Fruit fly (Drosophila melanogaster): ENCODE measurements around the gene CG31407.

Gene CG31407

DNA sequence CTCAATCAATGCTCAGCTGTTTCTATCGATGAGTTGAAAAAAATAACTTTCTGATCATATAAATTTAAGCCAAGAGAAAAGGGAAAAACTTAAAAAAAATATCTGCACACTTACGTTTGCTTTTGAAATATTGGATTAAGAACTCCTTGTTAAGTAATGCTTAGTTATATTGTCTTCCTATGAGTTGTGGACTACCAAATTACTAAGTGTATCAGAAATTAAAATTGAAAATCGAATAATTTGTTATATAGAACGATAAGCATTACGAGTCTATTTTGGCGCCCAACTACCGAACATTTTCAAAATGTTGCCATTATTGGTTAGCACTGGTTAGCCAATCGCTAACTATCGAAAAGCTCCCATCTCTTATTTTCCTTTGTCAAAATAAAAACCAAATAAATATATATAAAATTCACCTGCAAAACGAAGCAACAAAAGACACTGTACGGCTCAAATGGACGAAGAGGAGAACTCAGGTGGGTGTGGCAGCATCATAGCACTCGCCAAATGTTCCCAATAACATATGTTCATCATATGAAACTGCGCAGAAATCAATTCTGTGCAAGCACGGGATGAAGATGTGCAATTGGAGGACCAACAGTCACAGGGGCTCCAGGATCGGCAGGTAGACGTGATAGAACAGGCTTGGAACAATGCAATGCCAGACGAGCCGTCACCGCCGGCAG, 24.0 kb upstream of the CG31407 start, which contains the start of gene ohgt (continued):
- no peak for TF ChIP-seq CG3726 (GFP tag; IDR thresholded peaks at IDR 0.05)
- no peak for TF ChIP-seq gro (GFP tag; optimal IDR thresholded peaks at IDR 0.05)
- no peak for TF ChIP-seq CkIIα-i1 (GFP tag; IDR thresholded peaks at IDR 0.05)
- TF ChIP-seq CG6272 (GFP tag; IDR thresholded peaks at IDR 0.05) = no peak
- TF ChIP-seq CG4820 (GFP tag; optimal IDR thresholded peaks at IDR 0.05) = no peak
- TF ChIP-seq eyg (GFP tag; optimal IDR thresholded peaks at IDR 0.05) = no peak
- no peak for TF ChIP-seq CG9437 (GFP tag; optimal IDR thresholded peaks at IDR 0.05)
- no peak for TF ChIP-seq CG10462 (GFP tag; optimal IDR thresholded peaks at IDR 0.05)
- TF ChIP-seq Stat92E (GFP tag; optimal IDR thresholded peaks at IDR 0.05) = no peak
- peak; percentile 81 for TF ChIP-seq MESR4 (GFP tag; optimal IDR thresholded peaks at IDR 0.05)
- TF ChIP-seq CG1024 (GFP tag; IDR thresholded peaks at IDR 0.05) = no peak
- no peak for TF ChIP-seq Atf-2 (GFP tag; optimal IDR thresholded peaks at IDR 0.05)
- no peak for TF ChIP-seq CG11695 (GFP tag; IDR thresholded peaks at IDR 0.05)
- no peak for TF ChIP-seq CG31441 (GFP tag; IDR thresholded peaks at IDR 0.05)
- TF ChIP-seq Drgx (GFP tag; IDR thresholded peaks at IDR 0.05) = 0 out of 2 replicates have a peak, but pooled peaks have one; percentile 29
- no peak for TF ChIP-seq croc (GFP tag; conservative IDR thresholded peaks at IDR 0.05)
- no peak for TF ChIP-seq gcm (GFP tag; optimal IDR thresholded peaks at IDR 0.05)
- no peak for TF ChIP-seq maf-S (GFP tag; optimal IDR thresholded peaks at IDR 0.05)
- TF ChIP-seq crol (GFP tag; IDR thresholded peaks at IDR 0.05) = peak; percentile 37; the same call in 1 of the 2 replicates
- no peak for TF ChIP-seq gsb-n (tag; optimal IDR thresholded peaks at IDR 0.05)
- peak; percentile 32 for TF ChIP-seq Mad (GFP tag; optimal IDR thresholded peaks at IDR 0.05)
- no peak for TF ChIP-seq bowl (GFP tag; IDR thresholded peaks at IDR 0.05)
- no peak for TF ChIP-seq CG3995 (GFP tag; optimal IDR thresholded peaks at IDR 0.05)
- TF ChIP-seq TFAM (GFP tag; optimal IDR thresholded peaks at IDR 0.05) = no peak
- no peak for TF ChIP-seq trh (GFP tag; optimal IDR thresholded peaks at IDR 0.05)
- TF ChIP-seq Hand (GFP tag; optimal IDR thresholded peaks at IDR 0.05) = no peak
- TF ChIP-seq zfh1 (GFP tag; IDR thresholded peaks at IDR 0.05) = no peak
- peak; percentile 35 for TF ChIP-seq CG4328 (GFP tag; optimal IDR thresholded peaks at IDR 0.05)
- no peak for TF ChIP-seq vfl (GFP tag; optimal IDR thresholded peaks at IDR 0.05)
- no peak for TF ChIP-seq fu2 (GFP tag; optimal IDR thresholded peaks at IDR 0.05)
- peak; percentile 86 for TF ChIP-seq Dp (GFP tag; optimal IDR thresholded peaks at IDR 0.05)
- TF ChIP-seq CG8478 (optimal IDR thresholded peaks at IDR 0.05) = no peak
- TF ChIP-seq CG3847 (GFP tag; IDR thresholded peaks at IDR 0.05) = no peak
- no peak for TF ChIP-seq Gug (GFP tag; IDR thresholded peaks at IDR 0.05)
- TF ChIP-seq pum (GFP tag; optimal IDR thresholded peaks at IDR 0.05) = peak; percentile 13
- no peak for TF ChIP-seq Dip3 (GFP tag; optimal IDR thresholded peaks at IDR 0.05)
- no peak for TF ChIP-seq CG6689 (GFP tag; IDR thresholded peaks at IDR 0.05)
- peak; percentile 7 for TF ChIP-seq sug (tag; optimal IDR thresholded peaks at IDR 0.05)
- TF ChIP-seq lbe (GFP tag; optimal IDR thresholded peaks at IDR 0.05) = no peak
- no peak for TF ChIP-seq danr (GFP tag; IDR thresholded peaks at IDR 0.05)
- TF ChIP-seq HmgZ (tag; optimal IDR thresholded peaks at IDR 0.05) = no peak
- TF ChIP-seq CG2120 (GFP tag; optimal IDR thresholded peaks at IDR 0.05) = peak; percentile 37
- peak; percentile 4 for TF ChIP-seq Xbp1 (GFP tag; optimal IDR thresholded peaks at IDR 0.05)
- no peak for TF ChIP-seq CG2889 (GFP tag; IDR thresholded peaks at IDR 0.05)
- TF ChIP-seq Lhr (GFP tag; optimal IDR thresholded peaks at IDR 0.05) = peak; percentile 22
- no peak for TF ChIP-seq pnt (GFP tag; optimal IDR thresholded peaks at IDR 0.05)
- no peak for TF ChIP-seq CG1603 (tag; optimal IDR thresholded peaks at IDR 0.05)
- TF ChIP-seq Usf (GFP tag; optimal IDR thresholded peaks at IDR 0.05) = no peak
- TF ChIP-seq exex (tag; optimal IDR thresholded peaks at IDR 0.05) = no peak
- no peak for TF ChIP-seq disco-r (GFP tag; optimal IDR thresholded peaks at IDR 0.05)
- no peak for TF ChIP-seq Lpt (GFP tag; optimal IDR thresholded peaks at IDR 0.05)
- TF ChIP-seq CTCF (GFP tag; optimal IDR thresholded peaks at IDR 0.05) = peak; percentile 23
- peak; percentile 49 for TF ChIP-seq row (GFP tag; IDR thresholded peaks at IDR 0.05)

Data from whole organism, embryonic.